Fruit fly (Drosophila melanogaster) whole organism, adult: Measurements from ENCODE around the gene TbCMF46.

ENCODE experiments used
- CG11617 ChIP-seq: fragments of 200-800 bp; sonication (Bioruptor generic); optimal IDR thresholded peaks from 2 replicates; lab custom pipeline; 2017; ENCODE audit warnings: mild to moderate bottlenecking, missing biosample characterization, missing genetic modification reagents, missing genetic modification characterization
- CG12768 ChIP-seq: fragments of 200-800 bp; sonication (Bioruptor generic); optimal IDR thresholded peaks from 2 replicates; lab custom pipeline; 2017; ENCODE audit warnings: missing biosample characterization, missing genetic modification characterization, mild to moderate bottlenecking, moderate library complexity, missing genetic modification reagents
- CG14711 ChIP-seq: fragments of 200-800 bp; sonication (Bioruptor generic); optimal IDR thresholded peaks from 2 replicates; lab custom pipeline; 2018; ENCODE audit warnings: missing biosample characterization, mild to moderate bottlenecking, missing genetic modification characterization, moderate library complexity
- CG1620 ChIP-seq: fragments of 200-800 bp; sonication (Bioruptor generic); optimal IDR thresholded peaks from 2 replicates; lab custom pipeline; 2016; ENCODE audit warnings: missing biosample characterization, missing genetic modification characterization
- CG33017 ChIP-seq: fragments of 200-800 bp; sonication (Bioruptor generic); optimal IDR thresholded peaks from 2 replicates; lab custom pipeline; 2018; ENCODE audit warnings: missing biosample characterization, mild to moderate bottlenecking, missing genetic modification characterization, moderate library complexity
- CG5204 ChIP-seq: fragments of 200-800 bp; sonication (Bioruptor generic); optimal IDR thresholded peaks from 2 replicates; lab custom pipeline; 2016; ENCODE audit warnings: missing biosample characterization, missing genetic modification characterization
- CG7045 ChIP-seq: fragments of 200-800 bp; sonication (Bioruptor generic); optimal IDR thresholded peaks from 2 replicates; lab custom pipeline; 2017; ENCODE audit warnings: missing biosample characterization, mild to moderate bottlenecking, missing genetic modification characterization
- CG7101 ChIP-seq: fragments of 200-800 bp; sonication (Bioruptor generic); optimal IDR thresholded peaks from 2 replicates; lab custom pipeline; 2018; ENCODE audit warnings: missing biosample characterization, mild to moderate bottlenecking, missing genetic modification characterization, moderate library complexity
- Clk ChIP-seq: fragments of 200-800 bp; sonication (Bioruptor generic); optimal IDR thresholded peaks from 2 replicates; lab custom pipeline; 2017; ENCODE audit warnings: missing biosample characterization, missing genetic modification characterization
- Crg-1 ChIP-seq: fragments of 200-800 bp; sonication (Bioruptor generic); optimal IDR thresholded peaks from 2 replicates; lab custom pipeline; 2016; ENCODE audit warnings: missing biosample characterization, missing genetic modification characterization
- Hr96 ChIP-seq: fragments of 200-800 bp; sonication (Bioruptor generic); optimal IDR thresholded peaks from 2 replicates; lab custom pipeline; 2016; ENCODE audit warnings: missing biosample characterization, missing genetic modification characterization
- Mnt ChIP-seq: fragments of 200-800 bp; sonication (Bioruptor generic); optimal IDR thresholded peaks from 2 replicates; lab custom pipeline; 2016; ENCODE audit warnings: missing biosample characterization, mild to moderate bottlenecking, missing genetic modification characterization
- bab1 ChIP-seq: fragments of 200-800 bp; sonication (Bioruptor generic); optimal IDR thresholded peaks from 3 replicates; lab custom pipeline; 2019; ENCODE audit warnings: missing biosample characterization, mild to moderate bottlenecking, missing genetic modification characterization, moderate library complexity
- cic ChIP-seq: fragments of 200-800 bp; sonication (Bioruptor generic); optimal IDR thresholded peaks from 2 replicates; lab custom pipeline; 2017; ENCODE audit warnings: missing biosample characterization, mild to moderate bottlenecking, missing genetic modification characterization, moderate library complexity
- cnc ChIP-seq, 2 experiments: fragments of >200 bp; optimal IDR thresholded peaks; 2 replicates each; lab custom pipeline; 2017
- kay ChIP-seq: fragments of 200-800 bp; sonication (Bioruptor generic); peaks from one replicate; lab custom pipeline; 2016; ENCODE audit warnings: missing biosample characterization, missing genetic modification characterization, borderline replicate concordance
- ovo ChIP-seq: fragments of 200-800 bp; sonication (Bioruptor generic); optimal IDR thresholded peaks from 2 replicates; lab custom pipeline; 2016; ENCODE audit warnings: missing biosample characterization, missing genetic modification characterization
- pad ChIP-seq: fragments of 200-800 bp; sonication (Bioruptor generic); optimal IDR thresholded peaks from 3 replicates; lab custom pipeline; 2017; ENCODE audit warnings: missing biosample characterization, missing genetic modification characterization, mild to moderate bottlenecking, moderate library complexity, missing genetic modification reagents
- tj ChIP-seq: fragments of 200-800 bp; sonication (Bioruptor generic); optimal IDR thresholded peaks from 3 replicates; lab custom pipeline; 2017; ENCODE audit warnings: missing biosample characterization, mild to moderate bottlenecking, missing genetic modification characterization, moderate library complexity
- toe ChIP-seq: fragments of 200-800 bp; sonication (Bioruptor generic); optimal IDR thresholded peaks from 2 replicates; lab custom pipeline; 2016; ENCODE audit warnings: missing biosample characterization, missing genetic modification characterization

The TbCMF46 gene

DNA sequence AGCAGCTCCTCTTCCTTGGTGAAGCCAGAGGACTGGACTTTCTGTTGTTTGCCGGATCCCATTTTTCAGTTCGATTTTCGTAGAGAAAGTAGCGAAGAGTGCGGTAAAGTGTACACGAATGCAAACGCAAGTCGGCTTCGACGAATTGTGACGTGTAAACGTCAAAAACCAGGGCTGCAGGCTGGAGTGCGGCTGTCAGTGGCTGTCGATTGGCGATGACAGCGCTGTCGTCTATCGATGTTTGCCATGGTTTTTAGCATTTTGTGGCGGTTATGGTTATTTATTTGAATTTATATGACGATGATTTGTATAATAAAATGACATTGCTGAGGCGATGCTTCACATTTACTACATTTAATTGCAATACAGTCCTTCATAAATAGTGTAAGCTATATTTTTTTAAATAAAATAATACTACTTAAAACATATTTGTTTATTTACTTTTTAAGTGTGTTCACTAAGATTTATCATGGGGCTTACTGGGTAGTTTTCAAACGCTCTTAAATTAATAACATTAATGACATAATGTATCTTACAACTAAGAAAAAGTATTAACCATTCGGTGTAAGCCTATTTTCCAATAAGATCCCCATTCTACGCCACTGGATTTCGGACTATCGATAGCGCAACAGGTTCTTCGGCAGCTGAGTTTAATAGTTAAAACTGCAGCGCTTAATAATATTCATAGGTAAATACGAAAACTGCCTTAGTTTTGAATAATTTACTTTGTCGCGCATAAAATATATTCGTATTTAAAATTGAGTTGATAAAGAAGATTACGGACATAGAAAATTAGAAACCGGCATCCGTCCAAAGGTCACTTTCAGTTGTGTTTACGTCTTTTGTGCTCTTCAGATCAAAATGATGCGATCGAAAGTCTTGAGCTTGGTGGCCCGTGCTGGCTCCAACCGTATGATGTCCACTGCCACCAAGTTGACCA lies 6.4 kb downstream of the TbCMF46 start, which contains the start of the genes CG5885 and CG4598:
Gene CG5885 (minus strand): TSS at position 311 of the 940 bp plus-strand sequence.
Gene CG4598 (plus strand): TSS at position 599 of the 940 bp plus-strand sequence.
- TF ChIP-seq Mnt (GFP tag; lab: Kevin White, UChicago) (peak; percentile 18), tj (GFP tag; lab: Kevin White, UChicago) (peak; percentile 46), kay (GFP tag; lab: Kevin White, UChicago) (no peak), pad (GFP tag; lab: Kevin White, UChicago) (peak; percentile 23), toe (peak; percentile 76), Clk (peak; percentile 23), Crg-1 (peak; percentile 34), cic (GFP tag; lab: Kevin White, UChicago) (peak; percentile 33), ovo (no peak), CG33017 (peak; percentile 77), Hr96 (GFP tag; lab: Kevin White, UChicago) (peak; percentile 62), CG7045 (peak; percentile 68), CG1620 (GFP tag; lab: Kevin White, UChicago) (peak; percentile 60), bab1 (GFP tag; lab: Kevin White, UChicago) (peak; percentile 45), CG5204 (GFP tag; lab: Kevin White, UChicago) (peak; percentile 63), CG7101 (peak; percentile 70), cnc (optimal IDR thresholded peaks at IDR 0.05; lab: Kevin White, UChicago) (no peak), CG11617 (peak; percentile 79), CG12768 (GFP tag; lab: Kevin White, UChicago) (peak; percentile 77), CG14711 (tag; lab: Kevin White, UChicago) (peak; percentile 42)

DNA sequence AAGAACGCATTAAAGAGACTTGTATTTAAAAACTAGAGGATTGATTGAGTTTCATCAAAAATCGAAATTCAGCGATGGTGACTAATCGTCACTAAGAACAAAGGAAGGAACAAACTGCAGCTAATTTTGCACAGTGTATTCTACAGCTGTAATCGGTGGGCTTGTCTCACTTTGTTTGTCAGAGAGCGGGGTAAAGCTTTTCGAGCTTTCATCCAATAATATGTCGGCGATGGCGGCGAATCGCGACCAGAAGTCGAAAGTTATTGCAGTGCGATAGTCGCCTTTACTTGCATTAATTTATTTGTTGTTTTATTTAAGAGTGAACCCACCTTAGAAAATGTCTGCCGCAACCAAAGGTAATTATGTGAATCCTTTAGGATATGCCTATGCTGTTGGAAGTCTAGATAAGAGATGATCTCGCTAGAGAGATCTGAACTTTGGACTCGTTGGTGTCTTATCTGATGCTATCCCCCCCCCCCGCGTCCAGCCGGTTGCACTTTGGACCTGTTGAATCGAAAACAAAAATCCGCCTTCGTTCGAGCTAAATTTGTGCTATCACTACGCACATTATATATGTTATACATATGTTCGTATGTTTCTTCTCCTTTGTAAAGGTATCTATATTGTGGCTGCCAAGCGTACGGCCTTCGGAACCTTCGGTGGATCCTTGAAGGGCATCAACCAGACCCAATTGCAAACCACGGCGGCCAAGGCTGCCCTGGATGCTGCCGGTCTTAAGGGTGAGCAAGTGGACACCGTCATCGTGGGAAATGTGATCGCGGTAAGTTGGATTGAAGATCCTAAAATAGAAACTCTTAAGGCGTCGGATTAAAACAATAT lies 9.4 kb downstream of the TbCMF46 start, which contains the start of gene yip2:
Gene yip2 (plus strand): TSS at position 243 of the 840 bp plus-strand sequence.
- TF ChIP-seq Mnt (GFP tag; lab: Kevin White, UChicago), result peak; percentile 82
- peak; percentile 74 for TF ChIP-seq CG33017
- TF ChIP-seq CG12768 (GFP tag; lab: Kevin White, UChicago), result peak; percentile 100
- TF ChIP-seq pad (GFP tag; lab: Kevin White, UChicago), result peak; percentile 61
- TF ChIP-seq CG14711 (tag; lab: Kevin White, UChicago), result peak; percentile 45
- TF ChIP-seq CG11617, result peak; percentile 95
- TF ChIP-seq Hr96 (GFP tag; lab: Kevin White, UChicago), result peak; percentile 99
- peak; percentile 90 for TF ChIP-seq Clk
- TF ChIP-seq CG7101, result peak; percentile 70
- peak; percentile 91 for TF ChIP-seq cic (GFP tag; lab: Kevin White, UChicago)
- TF ChIP-seq toe, result peak; percentile 99
- TF ChIP-seq CG1620 (GFP tag; lab: Kevin White, UChicago), result peak; percentile 50
- peak; percentile 49 for TF ChIP-seq ovo
- TF ChIP-seq tj (GFP tag; lab: Kevin White, UChicago), result peak; percentile 88
- TF ChIP-seq bab1 (GFP tag; lab: Kevin White, UChicago), result peak; percentile 81
- peak in 1 of 2 experiments; percentile 7 for TF ChIP-seq cnc (optimal IDR thresholded peaks at IDR 0.05; lab: Kevin White, UChicago)
- peak; percentile 93 for TF ChIP-seq CG7045
- TF ChIP-seq CG5204 (GFP tag; lab: Kevin White, UChicago), result peak; percentile 97
- TF ChIP-seq kay (GFP tag; lab: Kevin White, UChicago), result no peak
- TF ChIP-seq Crg-1, result peak; percentile 65

DNA sequence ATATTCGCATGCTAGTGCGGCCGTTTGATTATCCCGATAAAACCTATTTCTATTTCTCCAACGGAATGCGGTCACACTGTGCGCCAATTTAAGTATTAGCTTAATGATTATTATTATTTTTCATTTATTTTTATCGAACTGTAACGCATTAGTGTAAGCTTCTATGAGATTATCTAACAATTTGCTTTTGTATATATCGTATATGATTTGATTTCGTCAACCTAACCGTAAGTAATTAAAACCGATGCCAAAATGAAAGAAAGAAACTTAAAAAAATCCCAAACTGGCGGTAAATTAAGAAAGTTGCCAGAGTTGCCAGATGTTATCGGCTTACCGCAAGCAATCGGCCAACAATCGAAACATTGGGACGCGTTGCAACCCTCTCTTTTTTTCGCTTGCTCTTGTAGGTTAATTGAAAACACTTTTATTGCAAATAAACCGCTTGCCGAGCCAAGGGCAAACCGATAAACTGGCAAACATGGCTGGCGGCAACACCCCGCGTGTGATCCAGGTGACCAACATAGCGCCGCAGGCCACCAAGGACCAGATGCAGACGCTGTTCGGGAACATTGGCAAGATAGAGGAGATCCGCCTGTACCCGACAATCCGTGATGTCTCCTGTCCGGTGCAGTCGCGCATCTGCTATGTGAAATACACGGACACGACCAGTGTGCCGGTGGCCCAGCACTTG lies 11.9 kb downstream of the TbCMF46 start, which contains the start of the genes Etl1 and Srp54:
Gene Etl1 (minus strand): TSS at position 39 of the 691 bp plus-strand sequence.
Gene Srp54 (plus strand): TSS at position 342 of the 691 bp plus-strand sequence.
- no peak for TF ChIP-seq pad (GFP tag; lab: Kevin White, UChicago)
- TF ChIP-seq CG5204 (GFP tag; lab: Kevin White, UChicago), result no peak
- no peak for TF ChIP-seq Clk
- TF ChIP-seq CG1620 (GFP tag; lab: Kevin White, UChicago), result no peak
- TF ChIP-seq CG14711 (tag; lab: Kevin White, UChicago), result peak; percentile 95
- TF ChIP-seq CG33017, result no peak
- no peak for TF ChIP-seq bab1 (GFP tag; lab: Kevin White, UChicago)
- no peak for TF ChIP-seq Crg-1
- no peak for TF ChIP-seq CG7101
- no peak for TF ChIP-seq toe
- no peak for TF ChIP-seq tj (GFP tag; lab: Kevin White, UChicago)
- TF ChIP-seq CG11617, result no peak
- peak; percentile 21 for TF ChIP-seq Hr96 (GFP tag; lab: Kevin White, UChicago)
- TF ChIP-seq cnc (optimal IDR thresholded peaks at IDR 0.05; lab: Kevin White, UChicago), result no peak
- no peak for TF ChIP-seq cic (GFP tag; lab: Kevin White, UChicago)
- no peak for TF ChIP-seq CG12768 (GFP tag; lab: Kevin White, UChicago)
- TF ChIP-seq Mnt (GFP tag; lab: Kevin White, UChicago), result peak; percentile 17
- TF ChIP-seq ovo, result no peak
- TF ChIP-seq CG7045, result no peak

- TF ChIP-seq CG12768 (GFP tag; lab: Kevin White, UChicago), result peak; percentile 17
- TF ChIP-seq bab1 (GFP tag; lab: Kevin White, UChicago), result peak; percentile 24
- no peak for TF ChIP-seq CG14711 (tag; lab: Kevin White, UChicago)
Observed at dm6 chr2L:9911783-9912182, 12.9 kb downstream of the TbCMF46 start.
